Fruit fly (Drosophila melanogaster): ENCODE results near the gene Cdlc2.

Cdlc2 gene

dm6 chr2L:1377635-1378034 is 33.4 kb downstream of the Cdlc2 start:
- TF ChIP-seq CG17801 (GFP tag; optimal IDR thresholded peaks at IDR 0.05; ENCODE audit: partially characterized antibody) = no peak

- no peak for TF ChIP-seq CG17801 (GFP tag; optimal IDR thresholded peaks at IDR 0.05; ENCODE audit: partially characterized antibody)
Measured at dm6 chr2L:1386512-1386911, 42.3 kb downstream of the Cdlc2 start.

dm6 chr2L:1387811-1388210 is 43.6 kb downstream of the Cdlc2 start:
- no peak for TF ChIP-seq CG17801 (GFP tag; optimal IDR thresholded peaks at IDR 0.05; ENCODE audit: partially characterized antibody)

dm6 chr2L:1390271-1390670 is 46.1 kb downstream of the Cdlc2 start:
- TF ChIP-seq CG17801 (GFP tag; optimal IDR thresholded peaks at IDR 0.05; ENCODE audit: partially characterized antibody) = no peak

- TF ChIP-seq CG17801 (GFP tag; optimal IDR thresholded peaks at IDR 0.05; ENCODE audit: partially characterized antibody) = no peak
Measured at dm6 chr2L:1393611-1394010, 49.4 kb downstream of the Cdlc2 start.

Measured in ovary, adult (tissue).